Worm (Caenorhabditis elegans): ENCODE data around the gene clec-85.

- TF ChIP-seq nhr-11 (tag; optimal IDR thresholded peaks at IDR 0.05) = no peak
- TF ChIP-seq nhr-12 (tag; optimal IDR thresholded peaks at IDR 0.05) = no peak
- TF ChIP-seq unc-62 (GFP tag; optimal IDR thresholded peaks at IDR 0.05) = no peak
- TF ChIP-seq nhr-23 (tag; optimal IDR thresholded peaks at IDR 0.05) = no peak
- no peak for TF ChIP-seq zag-1 (tag; optimal IDR thresholded peaks at IDR 0.05)
- no peak for TF ChIP-seq fos-1 (tag; optimal IDR thresholded peaks at IDR 0.05)
- no peak for TF ChIP-seq snpc-4 (tag; optimal IDR thresholded peaks at IDR 0.05)
- TF ChIP-seq ZK546.5 (tag; optimal IDR thresholded peaks at IDR 0.05) = no peak
- TF ChIP-seq ceh-16 (tag; optimal IDR thresholded peaks at IDR 0.05) = no peak
- TF ChIP-seq ama-1 (optimal IDR thresholded peaks at IDR 0.05) = no peak
- TF ChIP-seq nhr-28 (tag; optimal IDR thresholded peaks at IDR 0.05) = no peak
- TF ChIP-seq eor-1 (tag; optimal IDR thresholded peaks at IDR 0.05) = no peak
- no peak for TF ChIP-seq skn-1 (tag; optimal IDR thresholded peaks at IDR 0.05)
- TF ChIP-seq nhr-43 (tag; optimal IDR thresholded peaks at IDR 0.05; ENCODE audit: poor library complexity, severe bottlenecking) = no peak
Measured at ce11 chrIV:2864743-2865142, 14.1 kb downstream of the clec-85 start, which contains the start of gene Y54G2A.16.

All from whole organism, L3 larva.